Fruit fly (Drosophila melanogaster) whole organism, embryonic: Measurements from ENCODE around the gene CG9919.

Experiments used
- Asciz ChIP-seq: fragments of 200-800 bp; sonication (Bioruptor generic); optimal IDR thresholded peaks from 2 replicates; lab custom pipeline; 2017; ENCODE audit warnings: missing biosample characterization, mild to moderate bottlenecking, missing genetic modification characterization, missing genetic modification reagents
- Atf3 ChIP-seq: fragments of 200-800 bp; sonication (Bioruptor generic); optimal IDR thresholded peaks from 3 replicates; lab custom pipeline; 2016; ENCODE audit warnings: missing biosample characterization, missing genetic modification characterization
- Bteb2 ChIP-seq: fragments of 200-800 bp; sonication (Bioruptor generic); optimal IDR thresholded peaks from 2 replicates; lab custom pipeline; 2016; ENCODE audit warnings: missing biosample characterization, missing genetic modification characterization
- CG10543 ChIP-seq: fragments of 200-800 bp; sonication (Bioruptor generic); optimal IDR thresholded peaks from 3 replicates; lab custom pipeline; 2017; ENCODE audit warnings: missing biosample characterization, mild to moderate bottlenecking, missing genetic modification characterization, moderate library complexity
- CG11085 ChIP-seq: fragments of 200-800 bp; sonication (Bioruptor generic); IDR thresholded peaks from 2 replicates; pipeline ENCODE4 v1.3.6; 2022; ENCODE audit warnings: missing biosample characterization, missing genetic modification characterization
- CG12236 ChIP-seq: fragments of 200-800 bp; sonication (Bioruptor generic); optimal IDR thresholded peaks from 2 replicates; lab custom pipeline; 2016; ENCODE audit warnings: missing biosample characterization, missing genetic modification characterization
- CG12299 ChIP-seq: fragments of 200-800 bp; sonication (Bioruptor generic); optimal IDR thresholded peaks from 2 replicates; lab custom pipeline; 2018; ENCODE audit warnings: missing biosample characterization, mild to moderate bottlenecking, missing genetic modification characterization
- CG13775 ChIP-seq: fragments of 200-800 bp; sonication (Bioruptor generic); optimal IDR thresholded peaks from 3 replicates; lab custom pipeline; 2017; ENCODE audit warnings: missing biosample characterization, mild to moderate bottlenecking, missing genetic modification characterization
- CG14014 ChIP-seq: fragments of 200-800 bp; sonication (Bioruptor generic); IDR thresholded peaks from 2 replicates; pipeline ENCODE4 v1.3.6; 2022; ENCODE audit warnings: missing biosample characterization, missing genetic modification characterization
- CG14050 ChIP-seq: fragments of 200-800 bp; sonication (Bioruptor generic); IDR thresholded peaks from 3 replicates; pipeline ENCODE4 v1.3.6; 2022; ENCODE audit warnings: missing biosample characterization, missing genetic modification characterization
- CG14965 ChIP-seq: fragments of 200-800 bp; sonication (Bioruptor generic); optimal IDR thresholded peaks from 2 replicates; lab custom pipeline; 2016; ENCODE audit warnings: missing biosample characterization, missing genetic modification characterization, borderline replicate concordance
- CG15073 ChIP-seq: fragments of 200-800 bp; sonication (Bioruptor generic); optimal IDR thresholded peaks from 2 replicates; lab custom pipeline; 2016; ENCODE audit warnings: missing biosample characterization, missing genetic modification characterization
- CG17802 ChIP-seq: fragments of 200-800 bp; sonication (Bioruptor generic); optimal IDR thresholded peaks from 2 replicates; lab custom pipeline; 2018; ENCODE audit warnings: missing biosample characterization, mild to moderate bottlenecking, missing genetic modification characterization, moderate library complexity
- CG2202 ChIP-seq: fragments of 200-800 bp; sonication (Bioruptor generic); optimal IDR thresholded peaks from 2 replicates; lab custom pipeline; 2018; ENCODE audit warnings: missing biosample characterization, mild to moderate bottlenecking, missing genetic modification characterization
- CG31224 ChIP-seq: fragments of 200-800 bp; sonication (Bioruptor generic); IDR thresholded peaks from 2 replicates; pipeline ENCODE4 v1.3.6; 2022; ENCODE audit warnings: missing biosample characterization, missing genetic modification characterization
- CG31365 ChIP-seq: fragments of 200-800 bp; sonication (Bioruptor generic); optimal IDR thresholded peaks from 2 replicates; lab custom pipeline; 2018; ENCODE audit warnings: missing biosample characterization, mild to moderate bottlenecking, missing genetic modification characterization
- CG3407 ChIP-seq: fragments of 200-800 bp; sonication (Bioruptor generic); optimal IDR thresholded peaks from 2 replicates; lab custom pipeline; 2018; ENCODE audit warnings: missing biosample characterization, mild to moderate bottlenecking, missing genetic modification characterization
- CG4404 ChIP-seq: fragments of 200-800 bp; sonication (Bioruptor generic); IDR thresholded peaks from 2 replicates; pipeline ENCODE4 v1.3.6; 2022; ENCODE audit warnings: missing biosample characterization, missing genetic modification characterization
- CG5180 ChIP-seq: fragments of 200-800 bp; sonication (Bioruptor generic); optimal IDR thresholded peaks from 3 replicates; lab custom pipeline; 2017; ENCODE audit warnings: missing biosample characterization, missing genetic modification characterization, mild to moderate bottlenecking, moderate library complexity, missing genetic modification reagents
- CG6254 ChIP-seq: fragments of 200-800 bp; sonication (Bioruptor generic); optimal IDR thresholded peaks from 3 replicates; lab custom pipeline; 2017; ENCODE audit warnings: mild to moderate bottlenecking, missing biosample characterization, missing genetic modification reagents, missing genetic modification characterization
- CG7372 ChIP-seq: fragments of 200-800 bp; sonication (Bioruptor generic); IDR thresholded peaks from 2 replicates; pipeline ENCODE4 v1.3.6; 2022; ENCODE audit warnings: missing biosample characterization, missing genetic modification characterization
- CG9215 ChIP-seq: fragments of 200-800 bp; sonication (Bioruptor generic); IDR thresholded peaks from 2 replicates; pipeline ENCODE4 v1.3.6; 2022; ENCODE audit warnings: missing biosample characterization, missing genetic modification characterization
- Deaf1 ChIP-seq: fragments of 200-800 bp; optimal IDR thresholded peaks from 3 replicates; lab custom pipeline; 2019; ENCODE audit warnings: missing biosample characterization, mild to moderate bottlenecking, missing genetic modification characterization, moderate library complexity
- Gug ChIP-seq: fragments of 200-800 bp; sonication (Bioruptor generic); IDR thresholded peaks from 4 replicates; pipeline ENCODE4 v1.3.6; 2022; ENCODE audit warnings: missing biosample characterization, missing genetic modification characterization
- HLH54F ChIP-seq: fragments of 200-800 bp; sonication (Bioruptor generic); optimal IDR thresholded peaks from 3 replicates; lab custom pipeline; 2016; ENCODE audit warnings: missing biosample characterization, missing genetic modification characterization
- Opbp ChIP-seq: fragments of 200-800 bp; sonication (Bioruptor generic); IDR thresholded peaks from 3 replicates; pipeline ENCODE4 v1.3.6; 2022; ENCODE audit warnings: missing biosample characterization, missing genetic modification characterization; ENCODE audit not compliant: partially characterized antibody
- Ptx1 ChIP-seq: fragments of 200-800 bp; sonication (Bioruptor generic); IDR thresholded peaks from 2 replicates; pipeline ENCODE4 v1.3.6; 2022; ENCODE audit warnings: missing biosample characterization, missing genetic modification characterization
- Six4 ChIP-seq: fragments of 200-800 bp; sonication (Bioruptor generic); optimal IDR thresholded peaks from 2 replicates; lab custom pipeline; 2016; ENCODE audit warnings: missing biosample characterization, missing genetic modification characterization
- Stat92E ChIP-seq, 3 experiments: fragments of >200 bp in 2 of 3; fragments of 200-800 bp in 1 of 3; sonication (Bioruptor generic) in 1 of 3; optimal IDR thresholded peaks; 2 replicates each; lab custom pipeline; 2017 to 2019; ENCODE audit warnings: missing biosample characterization in 3 of 3, missing genetic modification characterization in 3 of 3, mild to moderate bottlenecking in 1 of 3, moderate library complexity in 1 of 3
- Xrp1 ChIP-seq: fragments of 200-800 bp; sonication (Bioruptor generic); IDR thresholded peaks from 2 replicates; pipeline ENCODE4 v1.3.6; 2022; ENCODE audit warnings: missing biosample characterization, missing genetic modification characterization
- abd-A ChIP-seq: fragments of 200-800 bp; sonication (Bioruptor generic); optimal IDR thresholded peaks from 3 replicates; lab custom pipeline; 2019; ENCODE audit warnings: missing biosample characterization, mild to moderate bottlenecking, missing genetic modification characterization, moderate library complexity
- amos ChIP-seq: fragments of 200-800 bp; sonication (Bioruptor generic); IDR thresholded peaks from 2 replicates; pipeline ENCODE4 v1.3.6; 2022; ENCODE audit warnings: missing biosample characterization, missing genetic modification characterization; ENCODE audit not compliant: partially characterized antibody
- ap ChIP-seq: fragments of 200-800 bp; sonication (Bioruptor generic); IDR thresholded peaks from 2 replicates; pipeline ENCODE4 v1.3.6; 2022; ENCODE audit warnings: missing biosample characterization, missing genetic modification characterization
- bcd ChIP-seq: fragments of 200-800 bp; sonication (Bioruptor generic); optimal IDR thresholded peaks from 2 replicates; lab custom pipeline; 2017; ENCODE audit warnings: missing biosample characterization, mild to moderate bottlenecking, missing genetic modification characterization
- bsh ChIP-seq, 2 experiments: fragments of 200-800 bp; sonication (Bioruptor generic); optimal IDR thresholded peaks; 2 replicates each; lab custom pipeline; 2017 to 2018; ENCODE audit warnings: mild to moderate bottlenecking in 2 of 2, missing biosample characterization in 2 of 2, missing genetic modification characterization in 2 of 2, moderate library complexity in 1 of 2
- chinmo ChIP-seq: fragments of 200-800 bp; sonication (Bioruptor generic); IDR thresholded peaks from 4 replicates; pipeline ENCODE4 v1.3.6; 2022; ENCODE audit warnings: missing biosample characterization, missing genetic modification characterization; ENCODE audit not compliant: partially characterized antibody
- chn ChIP-seq: fragments of 200-800 bp; sonication (Bioruptor generic); optimal IDR thresholded peaks from 2 replicates; lab custom pipeline; 2016; ENCODE audit warnings: missing biosample characterization, missing genetic modification characterization
- dan ChIP-seq: fragments of 200-800 bp; sonication (Bioruptor generic); IDR thresholded peaks from 2 replicates; pipeline ENCODE4 v1.3.6; 2022; ENCODE audit warnings: missing biosample characterization, missing genetic modification characterization
- exex ChIP-seq: fragments of 200-800 bp; sonication (Bioruptor generic); optimal IDR thresholded peaks from 4 replicates; lab custom pipeline; 2018; ENCODE audit warnings: missing biosample characterization, mild to moderate bottlenecking, missing genetic modification characterization, moderate library complexity
- grn ChIP-seq: fragments of 200-800 bp; sonication (Bioruptor generic); optimal IDR thresholded peaks from 3 replicates; lab custom pipeline; 2017; ENCODE audit warnings: missing biosample characterization, missing genetic modification characterization
- hbn ChIP-seq: fragments of 200-800 bp; sonication (Bioruptor generic); IDR thresholded peaks from 2 replicates; pipeline ENCODE4 v1.3.6; 2022; ENCODE audit warnings: missing biosample characterization, missing genetic modification characterization; ENCODE audit not compliant: partially characterized antibody
- her ChIP-seq: fragments of 200-800 bp; sonication (Bioruptor generic); optimal IDR thresholded peaks from 2 replicates; lab custom pipeline; 2016; ENCODE audit warnings: missing biosample characterization, missing genetic modification characterization
- kni ChIP-seq: fragments of 200-800 bp; sonication (Bioruptor generic); optimal IDR thresholded peaks from 3 replicates; lab custom pipeline; 2017; ENCODE audit warnings: mild to moderate bottlenecking, missing biosample characterization, missing genetic modification reagents, missing genetic modification characterization
- knrl ChIP-seq: fragments of 200-800 bp; sonication (Bioruptor generic); IDR thresholded peaks from 3 replicates; pipeline ENCODE4 v1.3.6; 2022; ENCODE audit warnings: missing biosample characterization, missing genetic modification characterization; ENCODE audit not compliant: partially characterized antibody
- nau ChIP-seq: fragments of 200-800 bp; sonication (Bioruptor generic); optimal IDR thresholded peaks from 3 replicates; lab custom pipeline; 2017; ENCODE audit warnings: missing biosample characterization, mild to moderate bottlenecking, missing genetic modification characterization, missing genetic modification reagents
- nerfin-2 ChIP-seq: fragments of 200-800 bp; sonication (Bioruptor generic); IDR thresholded peaks from 2 replicates; pipeline ENCODE4 v1.3.6; 2022; ENCODE audit warnings: missing biosample characterization, missing genetic modification characterization; ENCODE audit not compliant: partially characterized antibody
- shn ChIP-seq: fragments of 200-800 bp; sonication (Bioruptor generic); optimal IDR thresholded peaks from 3 replicates; lab custom pipeline; 2016; ENCODE audit warnings: missing biosample characterization, missing genetic modification characterization
- unc-4 ChIP-seq: fragments of 200-800 bp; sonication (Bioruptor generic); IDR thresholded peaks from 2 replicates; pipeline ENCODE4 v1.3.6; 2022; ENCODE audit warnings: missing biosample characterization, missing genetic modification characterization; ENCODE audit not compliant: partially characterized antibody
- wdn ChIP-seq: fragments of 200-800 bp; sonication (Bioruptor generic); IDR thresholded peaks from 2 replicates; pipeline ENCODE4 v1.3.6; 2022; ENCODE audit warnings: missing biosample characterization, missing genetic modification characterization

The CG9919 gene

DNA sequence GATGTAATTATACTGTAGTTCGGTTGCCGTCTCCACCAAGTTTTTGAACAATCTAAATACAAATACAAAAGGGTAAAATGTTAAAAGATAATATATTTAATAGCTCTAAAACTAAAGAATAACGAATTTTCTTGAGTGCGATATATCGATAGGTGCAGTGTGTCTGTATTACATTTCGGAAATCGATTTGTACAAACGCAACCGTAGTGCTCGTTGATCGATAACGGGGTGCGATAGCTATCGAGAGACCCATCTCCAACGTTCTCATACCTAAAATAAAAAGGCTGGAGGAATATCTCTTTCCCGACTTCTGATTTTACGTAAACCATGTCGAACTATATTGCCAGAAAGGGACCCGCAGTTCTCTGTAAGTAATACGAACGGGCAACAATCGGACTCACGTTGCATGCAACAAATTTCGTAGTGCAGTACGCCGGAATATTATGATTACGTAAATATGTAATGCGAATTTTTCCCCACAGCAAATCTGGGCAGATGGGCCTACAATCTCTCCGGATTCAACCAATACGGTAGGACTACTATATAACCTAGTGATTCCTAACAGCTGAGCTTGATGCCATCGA, 44.4 kb downstream of the CG9919 start, which contains the start of gene UQCR-14 (continued):
- TF ChIP-seq CG11085 (no peak), Atf3 (GFP tag; lab: Kevin White, UChicago) (no peak), CG17802 (tag; lab: Kevin White, UChicago) (peak; percentile 22), Asciz (no peak), Stat92E (GFP tag; optimal IDR thresholded peaks at IDR 0.05; lab: Kevin White, UChicago) (no peak), chn (GFP tag; lab: Kevin White, UChicago) (no peak), Six4 (no peak), CG31365 (no peak), HLH54F (GFP tag; lab: Kevin White, UChicago) (no peak), bcd (GFP tag; lab: Kevin White, UChicago) (no peak), CG14050 (GFP tag; lab: Robert Waterston, UW) (no peak), CG6254 (peak; percentile 6), CG14014 (GFP tag; lab: Robert Waterston, UW) (no peak), CG12299 (no peak), exex (tag; lab: Kevin White, UChicago) (no peak), dan (GFP tag; lab: Robert Waterston, UW) (no peak), CG9215 (GFP tag; lab: Robert Waterston, UW) (no peak), CG7372 (GFP tag; lab: Robert Waterston, UW) (no peak), abd-A (tag; lab: Kevin White, UChicago) (no peak), CG10543 (GFP tag; lab: Kevin White, UChicago) (peak; percentile 3), CG15073 (no peak), bsh (GFP tag; optimal IDR thresholded peaks at IDR 0.05; lab: Kevin White, UChicago) (no peak), CG14965 (GFP tag; lab: Kevin White, UChicago) (no peak), shn (no peak), CG3407 (no peak), hbn (peak; percentile 97), kni (no peak), CG5180 (GFP tag; lab: Kevin White, UChicago) (no peak), wdn (GFP tag; lab: Robert Waterston, UW) (no peak), ap (GFP tag; lab: Robert Waterston, UW) (no peak), Gug (GFP tag; lab: Robert Waterston, UW) (peak; percentile 13; the same call in 1 of the 4 replicates), nau (GFP tag; lab: Kevin White, UChicago) (no peak), nerfin-2 (peak; percentile 96), chinmo (peak; percentile 98), Ptx1 (GFP tag; lab: Robert Waterston, UW) (no peak), CG31224 (GFP tag; lab: Robert Waterston, UW) (0 out of 2 replicates have a peak, but pooled peaks have one; percentile 16), knrl (GFP tag; lab: Robert Waterston, UW) (peak; percentile 96), unc-4 (GFP tag; lab: Robert Waterston, UW) (peak; percentile 98), Deaf1 (no peak), grn (GFP tag; lab: Kevin White, UChicago) (peak; percentile 7), CG12236 (GFP tag; lab: Kevin White, UChicago) (no peak), Opbp (GFP tag; lab: Robert Waterston, UW) (peak; percentile 98), CG13775 (peak; percentile 12), Bteb2 (no peak), her (GFP tag; lab: Kevin White, UChicago) (no peak), CG2202 (tag; lab: Kevin White, UChicago) (no peak), CG4404 (no peak), amos (GFP tag; lab: Robert Waterston, UW) (peak; percentile 99), Xrp1 (GFP tag; lab: Robert Waterston, UW) (no peak)
